Worm (Caenorhabditis elegans) whole organism, L3 larva: ENCODE measurements around the gene C30B5.6.

Source experiments
- ceh-9 ChIP-seq: sonication (generic microtip); optimal IDR thresholded peaks from 2 replicates; lab custom pipeline; 2018; ENCODE audit warnings: missing biosample characterization, missing genetic modification characterization
- egl-5 ChIP-seq: fragments of 150-350 bp; optimal IDR thresholded peaks from 2 replicates; lab custom pipeline; 2017; ENCODE audit warnings: missing biosample characterization, missing genetic modification reagents, missing genetic modification characterization, inconsistent platforms
- elt-1 ChIP-seq: fragments of 150-350 bp; optimal IDR thresholded peaks from 2 replicates; lab custom pipeline; 2014; ENCODE audit warnings: missing biosample characterization, missing genetic modification characterization
- fos-1 ChIP-seq: fragments of 150-350 bp; optimal IDR thresholded peaks from 2 replicates; lab custom pipeline; 2014; ENCODE audit warnings: missing biosample characterization, missing genetic modification characterization
- jun-1 ChIP-seq: fragments of 150-350 bp; optimal IDR thresholded peaks from 2 replicates; lab custom pipeline; 2014; ENCODE audit warnings: missing biosample characterization, missing genetic modification reagents, missing genetic modification characterization
- lin-39 ChIP-seq: fragments of 150-350 bp; optimal IDR thresholded peaks from 2 replicates; lab custom pipeline; 2018; ENCODE audit warnings: missing biosample characterization, missing genetic modification reagents, missing genetic modification characterization
- mdl-1 ChIP-seq: fragments of 150-350 bp; optimal IDR thresholded peaks from 2 replicates; lab custom pipeline; 2014; ENCODE audit warnings: missing biosample characterization, missing genetic modification characterization
- nfya-1 ChIP-seq: sonication (generic microtip); optimal IDR thresholded peaks from 2 replicates; lab custom pipeline; 2017; ENCODE audit warnings: missing genetic modification characterization, mild to moderate bottlenecking, missing compliant biosample characterization, antibody characterized with exemption, moderate library complexity; ENCODE audit not compliant: insufficient read depth
- nhr-67 ChIP-seq: fragments of 150-350 bp; optimal IDR thresholded peaks from 2 replicates; lab custom pipeline; 2014; ENCODE audit warnings: missing biosample characterization, missing genetic modification characterization
- nhr-76 ChIP-seq: fragments of 150-350 bp; sonication (generic microtip); optimal IDR thresholded peaks from 5 replicates; lab custom pipeline; 2014; ENCODE audit warnings: missing biosample characterization, missing genetic modification characterization
- pha-4 ChIP-seq: fragments of 150-350 bp; optimal IDR thresholded peaks from 2 replicates; lab custom pipeline; 2014; ENCODE audit warnings: missing biosample characterization, missing genetic modification reagents, missing genetic modification characterization
- snpc-4 ChIP-seq: fragments of 150-350 bp; optimal IDR thresholded peaks from 2 replicates; lab custom pipeline; 2014; ENCODE audit warnings: missing biosample characterization, missing genetic modification characterization
- unc-39 ChIP-seq: sonication (generic microtip); optimal IDR thresholded peaks from 4 replicates; lab custom pipeline; 2017; ENCODE audit warnings: missing biosample characterization, missing genetic modification characterization

ce11 chrII:6198468-6198867 lies 24.0 kb downstream of the C30B5.6 start, which contains the start of gene szy-4:
- no peak for TF ChIP-seq nhr-76
- TF ChIP-seq snpc-4 = no peak
- no peak for TF ChIP-seq unc-39 (tag; lab: Kevin White, UChicago)
- TF ChIP-seq lin-39 (tag; lab: Kevin White, UChicago) = no peak
- TF ChIP-seq ceh-9 = no peak
- TF ChIP-seq pha-4 = no peak
- no peak for TF ChIP-seq elt-1
- TF ChIP-seq jun-1 (tag; lab: Kevin White, UChicago) = no peak
- TF ChIP-seq egl-5 = no peak
- TF ChIP-seq fos-1 (tag; lab: Kevin White, UChicago) = no peak
- no peak for TF ChIP-seq nhr-67
- TF ChIP-seq mdl-1 (tag; lab: Kevin White, UChicago) = no peak
- TF ChIP-seq nfya-1 (tag; lab: Kevin White, UChicago) = no peak
